Fruit fly (Drosophila melanogaster) whole organism, embryonic: Measurements from ENCODE around the gene Pp4-19C.

ENCODE experiments used
- Asciz ChIP-seq: fragments of 200-800 bp; sonication (Bioruptor generic); optimal IDR thresholded peaks from 2 replicates; lab custom pipeline; 2017; ENCODE audit warnings: missing biosample characterization, mild to moderate bottlenecking, missing genetic modification characterization, missing genetic modification reagents
- Bteb2 ChIP-seq: fragments of 200-800 bp; sonication (Bioruptor generic); optimal IDR thresholded peaks from 2 replicates; lab custom pipeline; 2016; ENCODE audit warnings: missing biosample characterization, missing genetic modification characterization
- CG10267 ChIP-seq: fragments of 200-800 bp; sonication (Bioruptor generic); optimal IDR thresholded peaks from 2 replicates; lab custom pipeline; 2018; ENCODE audit warnings: missing biosample characterization, mild to moderate bottlenecking, missing genetic modification characterization, moderate library complexity
- CG11560 ChIP-seq: fragments of 200-800 bp; sonication (Bioruptor generic); IDR thresholded peaks from 3 replicates; pipeline ENCODE4 v1.3.6; 2022; ENCODE audit warnings: missing biosample characterization, missing genetic modification characterization
- CG12769 ChIP-seq: fragments of 200-800 bp; sonication (Bioruptor generic); optimal IDR thresholded peaks from 2 replicates; lab custom pipeline; 2019; ENCODE audit warnings: missing biosample characterization, mild to moderate bottlenecking, missing genetic modification characterization, moderate library complexity
- CG13424 ChIP-seq: fragments of 200-800 bp; sonication (Bioruptor generic); optimal IDR thresholded peaks from 2 replicates; lab custom pipeline; 2019; ENCODE audit warnings: missing biosample characterization, mild to moderate bottlenecking, missing genetic modification characterization, moderate library complexity
- CG13775 ChIP-seq: fragments of 200-800 bp; sonication (Bioruptor generic); optimal IDR thresholded peaks from 3 replicates; lab custom pipeline; 2017; ENCODE audit warnings: missing biosample characterization, mild to moderate bottlenecking, missing genetic modification characterization
- CG15696 ChIP-seq: fragments of 200-800 bp; sonication (Bioruptor generic); optimal IDR thresholded peaks from 2 replicates; lab custom pipeline; 2019; ENCODE audit warnings: missing biosample characterization, mild to moderate bottlenecking, missing genetic modification characterization, moderate library complexity
- CG1792 ChIP-seq: fragments of 200-800 bp; sonication (Bioruptor generic); optimal IDR thresholded peaks from 2 replicates; lab custom pipeline; 2016; ENCODE audit warnings: missing biosample characterization, missing genetic modification characterization
- CG2120 ChIP-seq: fragments of 200-800 bp; sonication (Bioruptor generic); optimal IDR thresholded peaks from 3 replicates; lab custom pipeline; 2016; ENCODE audit warnings: missing biosample characterization, missing genetic modification characterization
- CG3281 ChIP-seq: fragments of 200-800 bp; sonication (Bioruptor generic); optimal IDR thresholded peaks from 3 replicates; lab custom pipeline; 2017; ENCODE audit warnings: missing biosample characterization, mild to moderate bottlenecking, missing genetic modification characterization
- CG4328 ChIP-seq: fragments of 200-800 bp; sonication (Bioruptor generic); optimal IDR thresholded peaks from 3 replicates; lab custom pipeline; 2017; ENCODE audit warnings: missing biosample characterization, missing genetic modification reagents, missing genetic modification characterization
- CG7786 ChIP-seq: fragments of 200-800 bp; sonication (Bioruptor generic); optimal IDR thresholded peaks from 2 replicates; lab custom pipeline; 2016; ENCODE audit warnings: missing biosample characterization, missing genetic modification characterization
- CG7963 ChIP-seq: fragments of 200-800 bp; sonication (Bioruptor generic); IDR thresholded peaks from 3 replicates; pipeline ENCODE4 v1.3.6; 2022; ENCODE audit warnings: missing biosample characterization, missing genetic modification characterization; ENCODE audit not compliant: partially characterized antibody
- CG8281 ChIP-seq: fragments of 200-800 bp; sonication (Bioruptor generic); optimal IDR thresholded peaks from 2 replicates; lab custom pipeline; 2018; ENCODE audit warnings: missing biosample characterization, mild to moderate bottlenecking, missing genetic modification characterization, moderate library complexity
- CG8388 ChIP-seq: fragments of 200-800 bp; sonication (Bioruptor generic); optimal IDR thresholded peaks from 2 replicates; lab custom pipeline; 2019; ENCODE audit warnings: missing biosample characterization, mild to moderate bottlenecking, missing genetic modification characterization, moderate library complexity
- CkIIα-i1 ChIP-seq: fragments of 200-800 bp; sonication (Bioruptor generic); IDR thresholded peaks from 2 replicates; pipeline ENCODE4 v1.3.6; 2022; ENCODE audit warnings: missing biosample characterization, missing genetic modification characterization
- Dip2 ChIP-seq: fragments of 200-800 bp; sonication (Bioruptor generic); IDR thresholded peaks from 2 replicates; pipeline ENCODE4 v1.3.6; 2022; ENCODE audit warnings: missing biosample characterization, missing genetic modification characterization
- Eip74EF ChIP-seq, 2 experiments: fragments of 200-800 bp in 1 of 2; fragments of >200 bp in 1 of 2; sonication (Bioruptor generic) in 1 of 2; optimal IDR thresholded peaks; 2 replicates each; lab custom pipeline; 2017 to 2019; ENCODE audit warnings: missing biosample characterization in 2 of 2, missing genetic modification characterization in 2 of 2, mild to moderate bottlenecking in 1 of 2, moderate library complexity in 1 of 2
- Elba2 ChIP-seq: fragments of 200-800 bp; sonication (Bioruptor generic); optimal IDR thresholded peaks from 3 replicates; lab custom pipeline; 2016; ENCODE audit warnings: missing biosample characterization, missing genetic modification characterization
- GATAe ChIP-seq: fragments of 200-800 bp; sonication (Bioruptor generic); conservative IDR thresholded peaks from 2 replicates; pipeline ENCODE4 v1.3.6; 2022; ENCODE audit warnings: missing biosample characterization, missing genetic modification characterization
- Kr ChIP-seq: fragments of 200-800 bp; sonication (Bioruptor generic); optimal IDR thresholded peaks from 2 replicates; lab custom pipeline; 2017; ENCODE audit warnings: missing biosample characterization, mild to moderate bottlenecking, missing genetic modification characterization
- NC2β ChIP-seq: fragments of 200-800 bp; sonication (Bioruptor generic); optimal IDR thresholded peaks from 2 replicates; lab custom pipeline; 2016; ENCODE audit warnings: missing biosample characterization, missing genetic modification characterization
- Optix ChIP-seq: fragments of 200-800 bp; sonication (Bioruptor generic); IDR thresholded peaks from 3 replicates; pipeline ENCODE4 v1.3.6; 2022; ENCODE audit warnings: missing biosample characterization, missing genetic modification characterization
- Ptx1 ChIP-seq: fragments of 200-800 bp; sonication (Bioruptor generic); IDR thresholded peaks from 2 replicates; pipeline ENCODE4 v1.3.6; 2022; ENCODE audit warnings: missing biosample characterization, missing genetic modification characterization
- Ravus ChIP-seq: fragments of 200-800 bp; sonication (Bioruptor generic); IDR thresholded peaks from 2 replicates; pipeline ENCODE4 v1.3.6; 2022; ENCODE audit warnings: missing biosample characterization, missing genetic modification characterization
- TFAM ChIP-seq: fragments of 200-800 bp; sonication (Bioruptor generic); optimal IDR thresholded peaks from 2 replicates; lab custom pipeline; 2017; ENCODE audit warnings: missing biosample characterization, missing genetic modification characterization, inconsistent platforms
- Trl ChIP-seq, 3 experiments: fragments of >200 bp in 2 of 3; fragments of 200-800 bp in 1 of 3; sonication (Bioruptor generic) in 1 of 3; optimal IDR thresholded peaks; 2 replicates in 1 of 3; 3 replicates in 2 of 3; lab custom pipeline; 2016 to 2017; ENCODE audit warnings: missing biosample characterization in 1 of 3, missing genetic modification characterization in 1 of 3
- ab ChIP-seq: fragments of 200-800 bp; sonication (Bioruptor generic); optimal IDR thresholded peaks from 2 replicates; lab custom pipeline; 2016; ENCODE audit warnings: missing biosample characterization, missing genetic modification characterization
- aop ChIP-seq: fragments of 200-800 bp; sonication (Bioruptor generic); IDR thresholded peaks from 2 replicates; pipeline ENCODE4 v1.3.6; 2022; ENCODE audit warnings: missing biosample characterization, missing genetic modification characterization
- ap ChIP-seq: fragments of 200-800 bp; sonication (Bioruptor generic); IDR thresholded peaks from 2 replicates; pipeline ENCODE4 v1.3.6; 2022; ENCODE audit warnings: missing biosample characterization, missing genetic modification characterization
- bbx ChIP-seq: fragments of 200-800 bp; sonication (Bioruptor generic); IDR thresholded peaks from 2 replicates; pipeline ENCODE4 v1.3.6; 2022; ENCODE audit warnings: missing biosample characterization, missing genetic modification characterization; ENCODE audit not compliant: partially characterized antibody
- cad ChIP-seq: fragments of >200 bp; optimal IDR thresholded peaks from 2 replicates; lab custom pipeline; 2017; ENCODE audit warnings: missing biosample characterization, missing genetic modification characterization
- cato ChIP-seq: fragments of 200-800 bp; sonication (Bioruptor generic); optimal IDR thresholded peaks from 2 replicates; lab custom pipeline; 2016; ENCODE audit warnings: missing biosample characterization, missing genetic modification characterization, borderline replicate concordance
- crp ChIP-seq, 2 experiments: fragments of 200-800 bp; sonication (Bioruptor generic); optimal IDR thresholded peaks; 2 replicates in 1 of 2; 3 replicates in 1 of 2; lab custom pipeline; 2017; ENCODE audit warnings: missing biosample characterization in 2 of 2, missing genetic modification characterization in 2 of 2, mild to moderate bottlenecking in 1 of 2, moderate library complexity in 1 of 2
- da ChIP-seq: fragments of 200-800 bp; sonication (Bioruptor generic); optimal IDR thresholded peaks from 2 replicates; lab custom pipeline; 2016; ENCODE audit warnings: missing biosample characterization, missing genetic modification characterization
- gce ChIP-seq: fragments of 200-800 bp; sonication (Bioruptor generic); IDR thresholded peaks from 3 replicates; pipeline ENCODE4 v1.3.6; 2022; ENCODE audit warnings: missing biosample characterization, missing genetic modification characterization
- gem ChIP-seq: fragments of 200-800 bp; sonication (Bioruptor generic); optimal IDR thresholded peaks from 2 replicates; lab custom pipeline; 2019; ENCODE audit warnings: missing biosample characterization, mild to moderate bottlenecking, missing genetic modification characterization, moderate library complexity
- grn ChIP-seq: fragments of 200-800 bp; sonication (Bioruptor generic); optimal IDR thresholded peaks from 3 replicates; lab custom pipeline; 2017; ENCODE audit warnings: missing biosample characterization, missing genetic modification characterization
- gt ChIP-seq: fragments of 200-800 bp; sonication (Bioruptor generic); IDR thresholded peaks from 2 replicates; pipeline ENCODE4 v1.3.6; 2022; ENCODE audit warnings: missing biosample characterization, missing genetic modification characterization
- lilli ChIP-seq: fragments of 200-800 bp; sonication (Bioruptor generic); optimal IDR thresholded peaks from 3 replicates; lab custom pipeline; 2016; ENCODE audit warnings: missing biosample characterization, missing genetic modification characterization
- phol ChIP-seq: fragments of 200-800 bp; sonication (Bioruptor generic); optimal IDR thresholded peaks from 3 replicates; lab custom pipeline; 2018; ENCODE audit warnings: missing biosample characterization, mild to moderate bottlenecking, missing genetic modification characterization, moderate library complexity
- ranshi ChIP-seq: fragments of 200-800 bp; sonication (Bioruptor generic); IDR thresholded peaks from 2 replicates; pipeline ENCODE4 v1.3.6; 2022; ENCODE audit warnings: missing biosample characterization, missing genetic modification characterization
- ro ChIP-seq: fragments of 200-800 bp; sonication (Bioruptor generic); IDR thresholded peaks from 2 replicates; pipeline ENCODE4 v1.3.6; 2022; ENCODE audit warnings: missing biosample characterization, missing genetic modification characterization
- slou ChIP-seq: fragments of 200-800 bp; sonication (Bioruptor generic); optimal IDR thresholded peaks from 3 replicates; lab custom pipeline; 2016; ENCODE audit warnings: missing biosample characterization, missing genetic modification characterization
- wdn ChIP-seq: fragments of 200-800 bp; sonication (Bioruptor generic); IDR thresholded peaks from 2 replicates; pipeline ENCODE4 v1.3.6; 2022; ENCODE audit warnings: missing biosample characterization, missing genetic modification characterization
- wek ChIP-seq: fragments of 200-800 bp; sonication (Bioruptor generic); optimal IDR thresholded peaks from 3 replicates; lab custom pipeline; 2018; ENCODE audit warnings: missing biosample characterization, mild to moderate bottlenecking, missing genetic modification characterization, moderate library complexity
- wor ChIP-seq: fragments of 200-800 bp; sonication (Bioruptor generic); IDR thresholded peaks from 2 replicates; pipeline ENCODE4 v1.3.6; 2022; ENCODE audit warnings: missing biosample characterization, missing genetic modification characterization
- zen ChIP-seq: fragments of 200-800 bp; sonication (Bioruptor generic); optimal IDR thresholded peaks from 3 replicates; lab custom pipeline; 2018; ENCODE audit warnings: missing biosample characterization, mild to moderate bottlenecking, missing genetic modification characterization, moderate library complexity
- zfh1 ChIP-seq: fragments of 200-800 bp; sonication (Bioruptor generic); IDR thresholded peaks from 3 replicates; pipeline ENCODE4 v1.3.6; 2022; ENCODE audit warnings: missing biosample characterization, missing genetic modification characterization

Gene Pp4-19C

dm6 chrX:20447865-20448584 lies 24.2 kb upstream of the Pp4-19C start (continued):
- TF ChIP-seq CG13775 (GFP tag; lab: Kevin White, UChicago) = no peak
- TF ChIP-seq Trl (optimal IDR thresholded peaks at IDR 0.05; lab: Kevin White, UChicago) = no peak
- TF ChIP-seq Trl (GFP tag; optimal IDR thresholded peaks at IDR 0.05; lab: Kevin White, UChicago) = no peak
- TF ChIP-seq wek (GFP tag; lab: Kevin White, UChicago) = no peak
- no peak for TF ChIP-seq CG10267 (tag; lab: Kevin White, UChicago)
- no peak for TF ChIP-seq grn (GFP tag; lab: Kevin White, UChicago)
- no peak for TF ChIP-seq wdn (GFP tag; lab: Robert Waterston, UW)
- TF ChIP-seq gt (GFP tag; lab: Robert Waterston, UW) = no peak
- TF ChIP-seq Eip74EF (GFP tag; optimal IDR thresholded peaks at IDR 0.05; lab: Kevin White, UChicago) = no peak
- no peak for TF ChIP-seq Dip2
- no peak for TF ChIP-seq aop
- TF ChIP-seq gce (GFP tag; lab: Robert Waterston, UW) = no peak
- TF ChIP-seq Optix (GFP tag; lab: Robert Waterston, UW) = no peak
- no peak for TF ChIP-seq zen (tag; lab: Kevin White, UChicago)
- no peak for TF ChIP-seq wor (GFP tag; lab: Robert Waterston, UW)
- TF ChIP-seq CG2120 (GFP tag; lab: Kevin White, UChicago) = peak; percentile 30
- TF ChIP-seq phol (tag; lab: Kevin White, UChicago) = peak; percentile 0
- no peak for TF ChIP-seq ro
- no peak for TF ChIP-seq cad (GFP tag; lab: Kevin White, UChicago)
- peak; percentile 29 for TF ChIP-seq CG3281
- no peak for TF ChIP-seq ap (GFP tag; lab: Robert Waterston, UW)
- no peak for TF ChIP-seq Elba2 (GFP tag; lab: Kevin White, UChicago)
- TF ChIP-seq CkIIα-i1 (GFP tag; lab: Robert Waterston, UW) = no peak
- TF ChIP-seq CG13424 (tag; lab: Kevin White, UChicago) = peak; percentile 18
- TF ChIP-seq zfh1 = no peak
- TF ChIP-seq bbx (GFP tag; lab: Robert Waterston, UW) = no peak
- no peak for TF ChIP-seq NC2β
- TF ChIP-seq Ptx1 (GFP tag; lab: Robert Waterston, UW) = no peak
- TF ChIP-seq Kr (GFP tag; lab: Kevin White, UChicago) = no peak
- no peak for TF ChIP-seq Bteb2 (GFP tag; lab: Kevin White, UChicago)
- TF ChIP-seq ab (GFP tag; lab: Kevin White, UChicago) = no peak
- TF ChIP-seq GATAe (GFP tag; lab: Robert Waterston, UW) = no peak
- no peak for TF ChIP-seq slou (GFP tag; lab: Kevin White, UChicago)
- no peak for TF ChIP-seq CG8281 (tag; lab: Kevin White, UChicago)
- peak; percentile 37 for TF ChIP-seq gem (tag; lab: Kevin White, UChicago)
- TF ChIP-seq CG15696 (tag; lab: Kevin White, UChicago) = no peak
- TF ChIP-seq CG8388 (GFP tag; lab: Kevin White, UChicago) = no peak
- TF ChIP-seq Asciz (GFP tag; lab: Kevin White, UChicago) = no peak
- no peak for TF ChIP-seq da (GFP tag; lab: Kevin White, UChicago)
- no peak for TF ChIP-seq Ravus (GFP tag; lab: Robert Waterston, UW)
- TF ChIP-seq lilli = peak; percentile 16
- TF ChIP-seq cato (GFP tag; lab: Kevin White, UChicago) = no peak
- TF ChIP-seq crp (GFP tag; optimal IDR thresholded peaks at IDR 0.05; lab: Kevin White, UChicago) = no peak
- TF ChIP-seq CG11560 = no peak
- TF ChIP-seq TFAM (GFP tag; lab: Kevin White, UChicago) = no peak
- no peak for TF ChIP-seq ranshi (GFP tag; lab: Robert Waterston, UW)
- TF ChIP-seq CG4328 (GFP tag; lab: Kevin White, UChicago) = no peak
- no peak for TF ChIP-seq CG7786 (GFP tag; lab: Kevin White, UChicago)
- no peak for TF ChIP-seq CG7963 (GFP tag; lab: Robert Waterston, UW)
- TF ChIP-seq CG12769 (tag; lab: Kevin White, UChicago) = no peak
- TF ChIP-seq CG1792 (GFP tag; lab: Kevin White, UChicago) = no peak
